Worm (Caenorhabditis elegans) whole organism, L3 larva: Measurements from ENCODE around the gene C09G4.4.

Source experiments
- R02D3.7 ChIP-seq: fragments of 150-350 bp; optimal IDR thresholded peaks from 2 replicates; lab custom pipeline; 2014; ENCODE audit warnings: missing biosample characterization, missing genetic modification characterization
- ZK546.5 ChIP-seq: sonication (generic microtip); optimal IDR thresholded peaks from 2 replicates; lab custom pipeline; 2017; ENCODE audit warnings: missing biosample characterization, missing genetic modification characterization
- aly-2 ChIP-seq: fragments of 150-350 bp; optimal IDR thresholded peaks from 2 replicates; lab custom pipeline; 2014; ENCODE audit warnings: missing biosample characterization, missing genetic modification characterization
- ceh-28 ChIP-seq: fragments of 150-350 bp; optimal IDR thresholded peaks from 2 replicates; lab custom pipeline; 2014; ENCODE audit warnings: missing biosample characterization, missing genetic modification reagents, missing genetic modification characterization
- ceh-82 ChIP-seq: fragments of 150-350 bp; optimal IDR thresholded peaks from 2 replicates; lab custom pipeline; 2014; ENCODE audit warnings: missing biosample characterization, missing genetic modification characterization
- daf-12 ChIP-seq: fragments of 150-350 bp; optimal IDR thresholded peaks from 2 replicates; lab custom pipeline; 2014; ENCODE audit warnings: missing biosample characterization, missing genetic modification reagents, missing genetic modification characterization
- egl-27 ChIP-seq: sonication (generic microtip); optimal IDR thresholded peaks from 4 replicates; lab custom pipeline; 2017; ENCODE audit warnings: missing biosample characterization, missing genetic modification reagents, missing genetic modification characterization
- egl-5 ChIP-seq: fragments of 150-350 bp; optimal IDR thresholded peaks from 2 replicates; lab custom pipeline; 2017; ENCODE audit warnings: missing biosample characterization, missing genetic modification reagents, missing genetic modification characterization, inconsistent platforms
- elt-2 ChIP-seq: sonication (generic microtip); optimal IDR thresholded peaks from 2 replicates; lab custom pipeline; 2016; ENCODE audit warnings: missing genetic modification reagents, mild to moderate bottlenecking, missing genetic modification characterization, missing compliant biosample characterization
- elt-3 ChIP-seq, 3 experiments: fragments of 150-350 bp in 1 of 3; sonication (generic microtip) in 2 of 3; optimal IDR thresholded peaks; 2 replicates in 2 of 3; 4 replicates in 1 of 3; lab custom pipeline; 2014 to 2017; ENCODE audit warnings: missing biosample characterization in 3 of 3, missing genetic modification characterization in 3 of 3
- eor-1 ChIP-seq, 2 experiments: fragments of 150-350 bp; optimal IDR thresholded peaks; 2 replicates each; lab custom pipeline; 2014 to 2018; ENCODE audit warnings: missing biosample characterization in 2 of 2, missing genetic modification characterization in 2 of 2
- fkh-10 ChIP-seq: sonication (generic microtip); optimal IDR thresholded peaks from 2 replicates; lab custom pipeline; 2017; ENCODE audit warnings: missing biosample characterization, missing genetic modification reagents, missing genetic modification characterization
- fkh-2 ChIP-seq: fragments of 150-350 bp; optimal IDR thresholded peaks from 2 replicates; lab custom pipeline; 2014; ENCODE audit warnings: missing biosample characterization, missing genetic modification reagents, missing genetic modification characterization
- fos-1 ChIP-seq: fragments of 150-350 bp; optimal IDR thresholded peaks from 2 replicates; lab custom pipeline; 2014; ENCODE audit warnings: missing biosample characterization, missing genetic modification characterization
- hmg-11 ChIP-seq: sonication (generic microtip); optimal IDR thresholded peaks from 2 replicates; lab custom pipeline; 2016; ENCODE audit warnings: missing genetic modification characterization, missing compliant biosample characterization
- jun-1 ChIP-seq: fragments of 150-350 bp; optimal IDR thresholded peaks from 2 replicates; lab custom pipeline; 2014; ENCODE audit warnings: missing biosample characterization, missing genetic modification reagents, missing genetic modification characterization
- lsy-12 ChIP-seq: sonication (generic microtip); optimal IDR thresholded peaks from 2 replicates; lab custom pipeline; 2016; ENCODE audit warnings: mild to moderate bottlenecking, missing genetic modification characterization, missing compliant biosample characterization
- mdl-1 ChIP-seq: fragments of 150-350 bp; optimal IDR thresholded peaks from 2 replicates; lab custom pipeline; 2014; ENCODE audit warnings: missing biosample characterization, missing genetic modification characterization
- nfya-1 ChIP-seq: sonication (generic microtip); optimal IDR thresholded peaks from 2 replicates; lab custom pipeline; 2017; ENCODE audit warnings: missing genetic modification characterization, mild to moderate bottlenecking, missing compliant biosample characterization, antibody characterized with exemption, moderate library complexity; ENCODE audit not compliant: insufficient read depth
- nhr-11 ChIP-seq: fragments of 150-350 bp; optimal IDR thresholded peaks from 2 replicates; lab custom pipeline; 2014; ENCODE audit warnings: missing biosample characterization, missing genetic modification characterization
- nhr-12 ChIP-seq: fragments of 150-350 bp; optimal IDR thresholded peaks from 2 replicates; lab custom pipeline; 2014; ENCODE audit warnings: missing biosample characterization, missing genetic modification characterization
- nhr-237 ChIP-seq: fragments of 150-350 bp; optimal IDR thresholded peaks from 2 replicates; lab custom pipeline; 2014; ENCODE audit warnings: missing biosample characterization, missing genetic modification characterization
- nhr-25 ChIP-seq: sonication (generic microtip); optimal IDR thresholded peaks from 2 replicates; lab custom pipeline; 2017; ENCODE audit warnings: missing biosample characterization, missing genetic modification characterization
- nhr-43 ChIP-seq: sonication (generic microtip); optimal IDR thresholded peaks from 2 replicates; lab custom pipeline; 2016; ENCODE audit warnings: mild to moderate bottlenecking, missing genetic modification characterization, missing compliant biosample characterization; ENCODE audit not compliant: poor library complexity, severe bottlenecking
- nhr-77 ChIP-seq: fragments of 150-350 bp; optimal IDR thresholded peaks from 2 replicates; lab custom pipeline; 2014; ENCODE audit warnings: missing biosample characterization, missing genetic modification characterization
- pha-4 ChIP-seq: fragments of 150-350 bp; optimal IDR thresholded peaks from 2 replicates; lab custom pipeline; 2014; ENCODE audit warnings: missing biosample characterization, missing genetic modification reagents, missing genetic modification characterization
- pqm-1 ChIP-seq: fragments of 150-350 bp; optimal IDR thresholded peaks from 2 replicates; lab custom pipeline; 2017; ENCODE audit warnings: missing biosample characterization, missing genetic modification characterization, inconsistent platforms
- sea-2 ChIP-seq: fragments of 150-350 bp; sonication (generic microtip); optimal IDR thresholded peaks from 4 replicates; lab custom pipeline; 2014; ENCODE audit warnings: missing biosample characterization, missing genetic modification reagents, missing genetic modification characterization
- snpc-4 ChIP-seq: fragments of 150-350 bp; optimal IDR thresholded peaks from 2 replicates; lab custom pipeline; 2014; ENCODE audit warnings: missing biosample characterization, missing genetic modification characterization
- tbx-2 ChIP-seq: sonication (generic microtip); optimal IDR thresholded peaks from 2 replicates; lab custom pipeline; 2016; ENCODE audit warnings: mild to moderate bottlenecking, missing genetic modification characterization, missing compliant biosample characterization
- unc-39 ChIP-seq: sonication (generic microtip); optimal IDR thresholded peaks from 4 replicates; lab custom pipeline; 2017; ENCODE audit warnings: missing biosample characterization, missing genetic modification characterization
- unc-62 ChIP-seq: fragments of 150-350 bp; sonication (generic microtip); optimal IDR thresholded peaks from 4 replicates; lab custom pipeline; 2014; ENCODE audit warnings: missing biosample characterization, missing genetic modification reagents, missing genetic modification characterization
- zag-1 ChIP-seq: fragments of 150-350 bp; optimal IDR thresholded peaks from 2 replicates; lab custom pipeline; 2014; ENCODE audit warnings: missing biosample characterization, missing genetic modification characterization
- ztf-4 ChIP-seq: fragments of 150-350 bp; optimal IDR thresholded peaks from 2 replicates; lab custom pipeline; 2014; ENCODE audit warnings: missing biosample characterization, missing genetic modification characterization

The C09G4.4 gene

ce11 chrIV:8542272-8542671, 29.5 kb downstream of the C09G4.4 start:
- TF ChIP-seq ceh-82 (tag; lab: Kevin White, UChicago), result no peak
- no peak for TF ChIP-seq unc-62 (GFP tag; lab: Kevin White, UChicago)
- peak; percentile 46 for TF ChIP-seq pqm-1 (tag; lab: Kevin White, UChicago)
- TF ChIP-seq snpc-4 (tag; lab: Kevin White, UChicago), result no peak
- no peak for TF ChIP-seq ZK546.5 (tag; lab: Kevin White, UChicago)
- TF ChIP-seq nhr-77, result no peak
- TF ChIP-seq daf-12 (tag; lab: Kevin White, UChicago), result no peak
- no peak for TF ChIP-seq nhr-25 (tag; lab: Kevin White, UChicago)
- TF ChIP-seq R02D3.7 (tag; lab: Kevin White, UChicago), result no peak
- no peak for TF ChIP-seq aly-2 (tag; lab: Kevin White, UChicago)
- no peak for TF ChIP-seq fkh-10 (GFP tag; lab: Kevin White, UChicago)
- TF ChIP-seq fkh-2 (tag; lab: Kevin White, UChicago), result no peak
- TF ChIP-seq jun-1, result peak; percentile 19
- no peak for TF ChIP-seq egl-27 (tag; lab: Kevin White, UChicago)
- no peak for TF ChIP-seq egl-5 (tag; lab: Kevin White, UChicago)
- TF ChIP-seq zag-1 (tag; lab: Kevin White, UChicago), result no peak
- TF ChIP-seq nhr-43 (tag; lab: Kevin White, UChicago), result no peak
- TF ChIP-seq elt-2 (tag; lab: Kevin White, UChicago), result peak; percentile 93
- TF ChIP-seq nhr-11, result no peak
- no peak for TF ChIP-seq ztf-4 (tag; lab: Kevin White, UChicago)
- TF ChIP-seq pha-4 (tag; lab: Kevin White, UChicago), result peak; percentile 44
- TF ChIP-seq mdl-1 (tag; lab: Kevin White, UChicago), result no peak
- no peak for TF ChIP-seq ceh-28
- TF ChIP-seq sea-2 (GFP tag; lab: Kevin White, UChicago), result no peak
- TF ChIP-seq nhr-237, result no peak
- TF ChIP-seq lsy-12 (tag; lab: Kevin White, UChicago), result no peak
- TF ChIP-seq tbx-2 (tag; lab: Kevin White, UChicago), result no peak
- no peak for TF ChIP-seq fos-1 (tag; lab: Kevin White, UChicago)
- no peak for TF ChIP-seq eor-1 (tag; optimal IDR thresholded peaks at IDR 0.05; lab: Kevin White, UChicago)
- no peak for TF ChIP-seq hmg-11 (tag; lab: Kevin White, UChicago)
- TF ChIP-seq nhr-12, result no peak
- TF ChIP-seq, all 47 proteins: peak for 4

DNA sequence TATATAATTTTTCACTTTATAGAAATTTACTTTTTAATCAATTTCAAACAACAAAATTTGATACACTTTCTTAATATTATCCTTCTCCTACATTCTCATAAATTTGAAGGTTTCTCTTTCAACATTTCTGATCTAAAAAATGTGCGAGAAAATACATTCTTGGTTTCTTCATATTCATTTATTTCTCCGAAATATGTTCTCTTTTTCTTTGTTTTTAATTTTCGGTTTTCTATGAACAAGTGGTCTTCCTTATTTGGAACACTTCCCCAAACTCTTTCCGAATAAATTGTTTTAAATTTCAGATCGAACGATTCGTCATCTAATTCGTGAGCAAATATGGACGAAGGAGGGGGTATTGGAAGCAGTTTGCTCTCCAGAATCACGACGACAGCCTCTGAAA, 46.4 kb downstream of the C09G4.4 start, which contains the start of gene npr-22:
TSS of gene npr-22 (plus strand) at position 301 of the 400 bp plus-strand sequence.
- TF ChIP-seq nhr-43 (tag; lab: Kevin White, UChicago) (no peak), elt-3 (tag; optimal IDR thresholded peaks at IDR 0.05; lab: Kevin White, UChicago) (no peak), nhr-11 (no peak), nfya-1 (tag; lab: Kevin White, UChicago) (no peak), aly-2 (tag; lab: Kevin White, UChicago) (no peak), sea-2 (GFP tag; lab: Kevin White, UChicago) (no peak), tbx-2 (tag; lab: Kevin White, UChicago) (no peak), unc-39 (no peak), lsy-12 (tag; lab: Kevin White, UChicago) (no peak)
